Worm (Caenorhabditis elegans) whole organism, young adult: ENCODE results near the gene ZC477.4.

ENCODE experiments used
- C06A6.2 ChIP-seq: fragments of 200-800 bp; sonication (Bioruptor generic); conservative IDR thresholded peaks from 2 replicates; pipeline ENCODE4 v1.3.6; 2022; ENCODE audit warnings: missing genetic modification characterization, missing compliant biosample characterization
- F10E7.11 ChIP-seq: sonication (generic microtip); optimal IDR thresholded peaks from 2 replicates; lab custom pipeline; 2017; ENCODE audit warnings: mild to moderate bottlenecking, missing genetic modification characterization, moderate library complexity, missing compliant biosample characterization
- F22D6.2 ChIP-seq: sonication (generic microtip); optimal IDR thresholded peaks from 2 replicates; lab custom pipeline; 2016; ENCODE audit warnings: mild to moderate bottlenecking, missing genetic modification characterization, missing compliant biosample characterization
- F33H1.4 ChIP-seq: fragments of 200-800 bp; sonication (Bioruptor generic); IDR thresholded peaks from 2 replicates; pipeline ENCODE4 v1.3.6; 2022; ENCODE audit warnings: missing genetic modification reagents, missing genetic modification characterization, missing compliant biosample characterization
- F52B5.7 ChIP-seq: sonication (generic microtip); optimal IDR thresholded peaks from 2 replicates; lab custom pipeline; 2016; ENCODE audit warnings: mild to moderate bottlenecking, missing genetic modification characterization, missing compliant biosample characterization
- T07F8.4 ChIP-seq: sonication (generic microtip); optimal IDR thresholded peaks from 2 replicates; lab custom pipeline; 2016; ENCODE audit warnings: mild to moderate bottlenecking, missing genetic modification characterization, moderate library complexity, missing compliant biosample characterization
- T26A5.8 ChIP-seq: sonication (generic microtip); optimal IDR thresholded peaks from 2 replicates; lab custom pipeline; 2016; ENCODE audit warnings: missing genetic modification characterization, missing compliant biosample characterization
- Y53G8AR.9 ChIP-seq: fragments of 200-800 bp; sonication (Bioruptor generic); conservative IDR thresholded peaks from 2 replicates; pipeline ENCODE4 v1.3.6; 2022; ENCODE audit warnings: missing genetic modification reagents, missing genetic modification characterization, missing compliant biosample characterization
- Y56A3A.18 ChIP-seq: fragments of 200-800 bp; sonication (Bioruptor generic); IDR thresholded peaks from 2 replicates; pipeline ENCODE4 v1.3.6; 2022; ENCODE audit warnings: missing genetic modification reagents, missing genetic modification characterization, missing compliant biosample characterization
- akir-1 ChIP-seq: fragments of 200-800 bp; sonication (Bioruptor generic); optimal IDR thresholded peaks from 2 replicates; lab custom pipeline; 2018; ENCODE audit warnings: mild to moderate bottlenecking, missing genetic modification characterization, moderate library complexity, missing compliant biosample characterization
- athp-1 ChIP-seq: sonication (generic microtip); optimal IDR thresholded peaks from 2 replicates; lab custom pipeline; 2017; ENCODE audit warnings: mild to moderate bottlenecking, missing genetic modification characterization, missing compliant biosample characterization
- attf-5 ChIP-seq: fragments of 200-800 bp; sonication (Bioruptor generic); optimal IDR thresholded peaks from 2 replicates; lab custom pipeline; 2018; ENCODE audit warnings: mild to moderate bottlenecking, missing genetic modification characterization, missing compliant biosample characterization
- cebp-2 ChIP-seq: fragments of 200-800 bp; sonication (Bioruptor generic); IDR thresholded peaks from 2 replicates; pipeline ENCODE4 v1.3.6; 2022; ENCODE audit warnings: missing genetic modification characterization, missing compliant biosample characterization
- ceh-40 ChIP-seq: fragments of 200-800 bp; sonication (Bioruptor generic); IDR thresholded peaks from 2 replicates; pipeline ENCODE4 v1.3.6; 2022; ENCODE audit warnings: missing genetic modification characterization, missing compliant biosample characterization
- dpff-1 ChIP-seq: sonication (generic microtip); optimal IDR thresholded peaks from 2 replicates; lab custom pipeline; 2017; ENCODE audit warnings: mild to moderate bottlenecking, missing genetic modification characterization, missing compliant biosample characterization
- egl-44 ChIP-seq: fragments of 200-800 bp; sonication (Bioruptor generic); IDR thresholded peaks from 2 replicates; pipeline ENCODE4 v1.3.6; 2022; ENCODE audit warnings: missing genetic modification reagents, missing genetic modification characterization, missing compliant biosample characterization
- ekl-4 ChIP-seq: fragments of 200-800 bp; sonication (Bioruptor generic); IDR thresholded peaks from 2 replicates; pipeline ENCODE4 v1.3.6; 2022; ENCODE audit warnings: missing genetic modification reagents, missing genetic modification characterization, missing compliant biosample characterization
- ets-4 ChIP-seq: fragments of 200-800 bp; sonication (Bioruptor generic); optimal IDR thresholded peaks from 2 replicates; lab custom pipeline; 2018; ENCODE audit warnings: mild to moderate bottlenecking, missing genetic modification characterization, missing compliant biosample characterization
- him-1 ChIP-seq: sonication (generic microtip); optimal IDR thresholded peaks from 2 replicates; lab custom pipeline; 2016; ENCODE audit warnings: missing genotype, missing genetic modification reagents, missing genetic modification characterization, missing compliant biosample characterization
- hlh-12 ChIP-seq: sonication (generic microtip); optimal IDR thresholded peaks from 2 replicates; lab custom pipeline; 2016; ENCODE audit warnings: missing genetic modification characterization, missing compliant biosample characterization
- hlh-26 ChIP-seq: fragments of 200-800 bp; sonication (Bioruptor generic); conservative IDR thresholded peaks from 2 replicates; pipeline ENCODE4 v1.3.6; 2022; ENCODE audit warnings: missing genetic modification reagents, missing genetic modification characterization, missing compliant biosample characterization
- hmg-1.2 ChIP-seq: fragments of 200-800 bp; sonication (Bioruptor generic); IDR thresholded peaks from 2 replicates; pipeline ENCODE4 v1.3.6; 2022; ENCODE audit warnings: missing genetic modification reagents, missing genetic modification characterization, missing compliant biosample characterization
- hmg-20 ChIP-seq: fragments of 200-800 bp; sonication (Bioruptor generic); IDR thresholded peaks from 2 replicates; pipeline ENCODE4 v1.3.6; 2022; ENCODE audit warnings: missing genetic modification reagents, missing genetic modification characterization, missing compliant biosample characterization
- hsf-1 ChIP-seq: fragments of 200-800 bp; sonication (Bioruptor generic); IDR thresholded peaks from 2 replicates; pipeline ENCODE4 v1.3.6; 2022; ENCODE audit warnings: missing genetic modification reagents, missing genetic modification characterization, missing compliant biosample characterization
- lag-1 ChIP-seq: fragments of 200-800 bp; sonication (Bioruptor generic); IDR thresholded peaks from 2 replicates; pipeline ENCODE4 v1.3.6; 2022; ENCODE audit warnings: missing genetic modification reagents, missing genetic modification characterization, missing compliant biosample characterization
- let-526 ChIP-seq: fragments of 200-800 bp; sonication (Bioruptor generic); IDR thresholded peaks from 2 replicates; pipeline ENCODE4 v1.3.6; 2022; ENCODE audit warnings: missing genetic modification reagents, missing genetic modification characterization, missing compliant biosample characterization
- madf-6 ChIP-seq: fragments of 200-800 bp; sonication (Bioruptor generic); IDR thresholded peaks from 2 replicates; pipeline ENCODE4 v1.3.6; 2022; ENCODE audit warnings: missing genetic modification reagents, missing genetic modification characterization, missing compliant biosample characterization
- mel-28 ChIP-seq: sonication (generic microtip); optimal IDR thresholded peaks from 2 replicates; lab custom pipeline; 2016; ENCODE audit warnings: borderline replicate concordance, mild to moderate bottlenecking, missing genetic modification characterization, missing compliant biosample characterization
- mxl-1 ChIP-seq: sonication (generic microtip); optimal IDR thresholded peaks from 2 replicates; lab custom pipeline; 2016; ENCODE audit warnings: missing genetic modification characterization, missing compliant biosample characterization
- nfya-2 ChIP-seq: fragments of 200-800 bp; sonication (Bioruptor generic); IDR thresholded peaks from 2 replicates; pipeline ENCODE4 v1.3.6; 2022; ENCODE audit warnings: missing genetic modification reagents, missing genetic modification characterization, missing compliant biosample characterization
- nhr-27 ChIP-seq: fragments of 200-800 bp; sonication (Bioruptor generic); optimal IDR thresholded peaks from 2 replicates; lab custom pipeline; 2018; ENCODE audit warnings: mild to moderate bottlenecking, missing genetic modification characterization, moderate library complexity, missing compliant biosample characterization
- nhr-80 ChIP-seq: sonication (generic microtip); optimal IDR thresholded peaks from 2 replicates; lab custom pipeline; 2016; ENCODE audit warnings: missing genetic modification characterization, missing compliant biosample characterization
- nhr-90 ChIP-seq: sonication (generic microtip); optimal IDR thresholded peaks from 2 replicates; lab custom pipeline; 2016; ENCODE audit warnings: missing genotype, mild to moderate bottlenecking, missing genetic modification characterization, missing compliant biosample characterization
- rpc-1 ChIP-seq, 2 experiments: fragments of 150-350 bp in 1 of 2; sonication (generic microtip) in 1 of 2; optimal IDR thresholded peaks; 2 replicates each; lab custom pipeline; 2014 to 2018; ENCODE audit warnings: missing biosample characterization in 1 of 2, missing genetic modification characterization in 1 of 2, missing genetic modification reagents in 1 of 2, missing genotype in 1 of 2
- sdz-38 ChIP-seq: sonication (generic microtip); optimal IDR thresholded peaks from 2 replicates; lab custom pipeline; 2016; ENCODE audit warnings: missing genotype, missing genetic modification characterization, missing compliant biosample characterization
- somi-1 ChIP-seq: fragments of 200-800 bp; sonication (Bioruptor generic); optimal IDR thresholded peaks from 2 replicates; lab custom pipeline; 2018; ENCODE audit warnings: mild to moderate bottlenecking, missing genetic modification characterization, missing compliant biosample characterization
- tbp1 ChIP-seq: fragments of 200-800 bp; sonication (Bioruptor generic); optimal IDR thresholded peaks from 2 replicates; lab custom pipeline; 2018; ENCODE audit warnings: mild to moderate bottlenecking, missing genetic modification characterization, missing compliant biosample characterization
- tlf-1 ChIP-seq: fragments of 200-800 bp; sonication (Bioruptor generic); optimal IDR thresholded peaks from 2 replicates; lab custom pipeline; 2018; ENCODE audit warnings: mild to moderate bottlenecking, missing genetic modification characterization, missing compliant biosample characterization
- unc-130 ChIP-seq: sonication (generic microtip); optimal IDR thresholded peaks from 2 replicates; lab custom pipeline; 2016; ENCODE audit warnings: missing genetic modification reagents, missing genetic modification characterization, missing compliant biosample characterization

The ZC477.4 gene

ce11 chrIV:7099377-7099776, 793 bp upstream of the ZC477.4 start:
- TF ChIP-seq nhr-80 (tag; lab: Kevin White, UChicago) (peak; percentile 24), hmg-1.2 (GFP tag; lab: Robert Waterston, UW) (peak; percentile 48; the same call in 1 of the 2 replicates), Y56A3A.18 (GFP tag; lab: Robert Waterston, UW) (no peak)
- TF ChIP-seq, all 124 proteins: peak for 2

DNA sequence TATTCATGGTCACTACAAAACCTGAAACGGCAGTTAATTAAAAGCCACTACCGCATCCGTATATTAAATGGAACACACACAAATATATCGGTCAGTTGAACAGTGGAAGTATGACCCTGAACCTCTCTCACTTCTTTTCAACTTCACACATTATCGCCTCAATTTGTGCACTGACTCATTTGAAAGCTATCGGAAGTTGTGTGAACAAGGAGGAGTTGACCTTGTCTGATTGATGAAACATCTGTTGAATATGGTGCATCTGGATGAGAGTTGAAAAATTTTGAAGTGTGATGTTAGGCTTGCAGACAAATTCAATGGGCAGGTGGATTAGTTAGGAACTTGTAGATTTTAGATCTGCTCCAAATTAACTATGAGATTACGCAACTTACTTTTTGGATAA, 1.1 kb downstream of the ZC477.4 start:
- TF ChIP-seq sdz-38 (tag; lab: Kevin White, UChicago) (no peak), hsf-1 (GFP tag; lab: Robert Waterston, UW) (no peak), unc-130 (GFP tag; lab: Kevin White, UChicago) (no peak)
- TF ChIP-seq, all 124 proteins: peak for 0

- no peak for TF ChIP-seq nfya-2 (GFP tag; lab: Robert Waterston, UW)
- no peak for TF ChIP-seq somi-1 (GFP tag; lab: Kevin White, UChicago)
- no peak for TF ChIP-seq hmg-20 (GFP tag; lab: Robert Waterston, UW)
- no peak for TF ChIP-seq T26A5.8 (tag; lab: Kevin White, UChicago)
- TF ChIP-seq ets-4 (GFP tag; lab: Kevin White, UChicago), result no peak
- no peak for TF ChIP-seq nhr-90 (tag; lab: Kevin White, UChicago)
- TF ChIP-seq egl-44 (GFP tag; lab: Robert Waterston, UW), result no peak
- no peak for TF ChIP-seq sdz-38 (tag; lab: Kevin White, UChicago)
- no peak for TF ChIP-seq nhr-27 (tag; lab: Kevin White, UChicago)
- TF ChIP-seq athp-1 (tag; lab: Kevin White, UChicago), result no peak
- no peak for TF ChIP-seq Y53G8AR.9 (GFP tag; lab: Robert Waterston, UW)
- TF ChIP-seq T07F8.4 (tag; lab: Kevin White, UChicago), result no peak
- no peak for TF ChIP-seq mxl-1 (tag; lab: Kevin White, UChicago)
- no peak for TF ChIP-seq hlh-12 (tag; lab: Kevin White, UChicago)
- TF ChIP-seq F10E7.11 (tag; lab: Kevin White, UChicago), result no peak
- no peak for TF ChIP-seq ekl-4 (GFP tag; lab: Robert Waterston, UW)
- no peak for TF ChIP-seq mel-28 (tag; lab: Kevin White, UChicago)
- no peak for TF ChIP-seq tlf-1 (GFP tag; lab: Kevin White, UChicago)
- no peak for TF ChIP-seq attf-5 (GFP tag; lab: Kevin White, UChicago)
- no peak for TF ChIP-seq lag-1 (GFP tag; lab: Robert Waterston, UW)
These were observed 2.5 kb downstream of the ZC477.4 start for ce11 chrIV:7096097-7096496.

DNA sequence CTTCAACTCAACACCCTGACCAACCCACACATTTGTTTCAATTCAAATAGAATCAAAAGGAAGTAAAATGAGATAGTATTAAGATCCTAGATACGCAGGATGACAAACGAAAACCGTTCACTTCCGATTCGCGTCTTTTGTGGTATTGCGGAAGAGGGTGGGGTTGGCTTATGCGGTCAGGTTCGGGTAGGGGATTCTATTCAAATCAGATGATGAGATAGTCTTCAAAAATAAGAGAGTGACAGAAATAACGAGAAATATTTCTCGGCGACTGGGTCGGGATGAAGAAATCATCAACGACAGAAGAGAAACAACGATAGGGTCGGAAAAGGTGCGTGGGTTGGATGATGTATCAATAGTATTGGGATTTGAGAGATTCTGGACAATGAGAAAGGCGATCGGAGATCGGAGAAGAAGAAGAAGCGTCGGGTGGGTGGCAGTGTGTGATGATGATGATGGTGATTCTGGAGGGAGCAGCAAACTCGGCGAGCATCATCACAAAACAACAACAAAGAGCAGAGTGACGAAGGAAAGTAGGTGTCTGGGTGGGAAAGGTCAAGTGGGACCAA, 3.1 kb downstream of the ZC477.4 start:
- TF ChIP-seq hmg-1.2 (GFP tag; lab: Robert Waterston, UW) (peak; percentile 18; the same call in 1 of the 2 replicates), dpff-1 (no peak)
- TF ChIP-seq, all 124 proteins: peak for 1

DNA sequence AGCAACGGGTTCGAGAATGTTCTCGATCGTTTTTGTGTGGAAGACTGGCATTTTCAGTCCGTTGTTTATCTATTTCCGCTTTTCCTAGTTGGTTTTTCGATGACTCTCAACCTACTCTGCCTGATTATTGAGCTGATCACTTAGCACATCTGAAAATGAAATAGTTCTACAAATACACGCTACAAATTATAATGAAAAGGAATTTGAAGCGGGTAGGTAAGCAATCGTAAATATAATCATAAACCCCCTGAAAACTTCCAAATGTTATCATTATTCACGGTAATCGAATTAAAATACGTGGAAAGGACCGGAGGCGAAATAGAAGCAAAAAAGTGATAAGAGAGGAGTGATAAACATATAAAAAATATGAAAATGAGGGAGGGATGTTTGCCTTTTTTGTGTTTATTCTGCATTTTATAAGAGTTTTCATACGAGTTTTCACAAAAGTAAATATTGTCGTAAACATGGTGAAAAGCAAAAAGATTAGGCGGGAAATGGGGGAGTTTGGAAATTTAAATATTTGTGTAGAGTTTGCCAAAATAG, 4.3 kb downstream of the ZC477.4 start, which contains the start of gene deb-1:
Gene deb-1 (minus strand): TSS at position 51 of the 543 bp plus-strand sequence.
- no peak for TF ChIP-seq T07F8.4 (tag; lab: Kevin White, UChicago)
- no peak for TF ChIP-seq hlh-26
- TF ChIP-seq madf-6, result no peak
- TF ChIP-seq F22D6.2, result no peak
- no peak for TF ChIP-seq C06A6.2
- no peak for TF ChIP-seq F52B5.7
- no peak for TF ChIP-seq rpc-1 (optimal IDR thresholded peaks at IDR 0.05; lab: Kevin White, UChicago)
- no peak for TF ChIP-seq rpc-1 (tag; optimal IDR thresholded peaks at IDR 0.05; lab: Kevin White, UChicago)
- TF ChIP-seq akir-1 (GFP tag; lab: Kevin White, UChicago), result no peak
- no peak for TF ChIP-seq him-1
- no peak for TF ChIP-seq F33H1.4
- TF ChIP-seq let-526, result no peak
- no peak for TF ChIP-seq tbp1 (GFP tag; lab: Kevin White, UChicago)
- TF ChIP-seq cebp-2 (GFP tag; lab: Robert Waterston, UW), result no peak
- TF ChIP-seq ceh-40 (GFP tag; lab: Robert Waterston, UW), result no peak
